Fruit fly (Drosophila melanogaster): ENCODE results near the gene cv-d.
A peak's percentile ranks its signal among the peaks of the same experiment; 100 is the strongest.

cv-d gene

dm6 chr3R:15846234-15846633 is 7.1 kb downstream of the cv-d start, which contains the start of gene CG4546:
Gene CG4546, plus strand, starts transcription at chr3R:15846534.
- no peak for TF ChIP-seq CG9705 (GFP tag; optimal IDR thresholded peaks at IDR 0.05)
- no peak for TF ChIP-seq Myc (optimal IDR thresholded peaks at IDR 0.05)
- no peak for TF ChIP-seq rgr (GFP tag; optimal IDR thresholded peaks at IDR 0.05)
- TF ChIP-seq GATAd (GFP tag; optimal IDR thresholded peaks at IDR 0.05) = no peak
- TF ChIP-seq CG32264 (GFP tag; optimal IDR thresholded peaks at IDR 0.05) = no peak
- TF ChIP-seq foxo (GFP tag; optimal IDR thresholded peaks at IDR 0.05) = no peak
- no peak for TF ChIP-seq Vsx2 (GFP tag; optimal IDR thresholded peaks at IDR 0.05; ENCODE audit: partially characterized antibody)
- TF ChIP-seq h (GFP tag; optimal IDR thresholded peaks at IDR 0.05) = no peak
- no peak for TF ChIP-seq Dif (GFP tag; optimal IDR thresholded peaks at IDR 0.05; ENCODE audit: partially characterized antibody)
- no peak for TF ChIP-seq Abd-B (GFP tag; optimal IDR thresholded peaks at IDR 0.05)
- no peak for TF ChIP-seq psq (GFP tag; optimal IDR thresholded peaks at IDR 0.05)
- TF ChIP-seq CrebA (GFP tag; optimal IDR thresholded peaks at IDR 0.05; ENCODE audit: borderline replicate concordance) = no peak
- TF ChIP-seq Sp1 (GFP tag; optimal IDR thresholded peaks at IDR 0.05) = no peak
- no peak for TF ChIP-seq sage (GFP tag; optimal IDR thresholded peaks at IDR 0.05)
- TF ChIP-seq ey (GFP tag; optimal IDR thresholded peaks at IDR 0.05) = no peak
- no peak for TF ChIP-seq OdsH (GFP tag; optimal IDR thresholded peaks at IDR 0.05)
- no peak for TF ChIP-seq Hr83 (GFP tag; optimal IDR thresholded peaks at IDR 0.05; ENCODE audit: poor library complexity, severe bottlenecking)

dm6 chr3R:15839294-15839693 is 14.1 kb downstream of the cv-d start, which contains the start of gene Pbp45:
Gene Pbp45, minus strand, starts transcription at chr3R:15839515.
- no peak for TF ChIP-seq CG9705 (GFP tag; optimal IDR thresholded peaks at IDR 0.05)
- no peak for TF ChIP-seq dsf (GFP tag; optimal IDR thresholded peaks at IDR 0.05; ENCODE audit: borderline replicate concordance)
- TF ChIP-seq sage (GFP tag; optimal IDR thresholded peaks at IDR 0.05) = no peak
- TF ChIP-seq Abd-B (GFP tag; optimal IDR thresholded peaks at IDR 0.05) = no peak
- TF ChIP-seq Hr83 (GFP tag; optimal IDR thresholded peaks at IDR 0.05; ENCODE audit: poor library complexity, severe bottlenecking) = no peak
- no peak for TF ChIP-seq ey (GFP tag; optimal IDR thresholded peaks at IDR 0.05)
- TF ChIP-seq fru (GFP tag; optimal IDR thresholded peaks at IDR 0.05) = peak; percentile 28
- TF ChIP-seq foxo (GFP tag; optimal IDR thresholded peaks at IDR 0.05) = peak in 1 of 2 experiments; percentile 54

- TF ChIP-seq HLH106 (tag; optimal IDR thresholded peaks at IDR 0.05) = peak; percentile 72
- TF ChIP-seq sv (GFP tag; optimal IDR thresholded peaks at IDR 0.05) = peak; percentile 18
- TF ChIP-seq Dif (GFP tag; optimal IDR thresholded peaks at IDR 0.05; ENCODE audit: partially characterized antibody) = no peak
- no peak for TF ChIP-seq Rel (GFP tag; optimal IDR thresholded peaks at IDR 0.05)
- TF ChIP-seq Rel (tag; optimal IDR thresholded peaks at IDR 0.05) = peak; percentile 97
- no peak for TF ChIP-seq Vsx2 (GFP tag; optimal IDR thresholded peaks at IDR 0.05; ENCODE audit: partially characterized antibody)
- TF ChIP-seq dsf (GFP tag; optimal IDR thresholded peaks at IDR 0.05; ENCODE audit: borderline replicate concordance) = no peak
- TF ChIP-seq OdsH (GFP tag; optimal IDR thresholded peaks at IDR 0.05) = peak; percentile 54
- no peak for TF ChIP-seq tai (GFP tag; optimal IDR thresholded peaks at IDR 0.05)
- no peak for TF ChIP-seq dl (GFP tag; optimal IDR thresholded peaks at IDR 0.05; ENCODE audit: insufficient read depth in 1 of 2, partially characterized antibody in 2 of 2)
- peak; percentile 7 for TF ChIP-seq dmrt93B (GFP tag; optimal IDR thresholded peaks at IDR 0.05)
- peak in 1 of 2 experiments; percentile 61 for TF ChIP-seq foxo (GFP tag; optimal IDR thresholded peaks at IDR 0.05)
- TF ChIP-seq Myc (optimal IDR thresholded peaks at IDR 0.05) = no peak
- peak; percentile 40 for TF ChIP-seq psq (GFP tag; optimal IDR thresholded peaks at IDR 0.05)
- no peak for TF ChIP-seq fru (GFP tag; optimal IDR thresholded peaks at IDR 0.05)
- no peak for TF ChIP-seq Abd-B (GFP tag; optimal IDR thresholded peaks at IDR 0.05)
- TF ChIP-seq Dfd (GFP tag; optimal IDR thresholded peaks at IDR 0.05) = no peak
- peak; percentile 30 for TF ChIP-seq rgr (GFP tag; optimal IDR thresholded peaks at IDR 0.05)
- TF ChIP-seq Sp1 (GFP tag; optimal IDR thresholded peaks at IDR 0.05) = no peak
- TF ChIP-seq CrebA (GFP tag; optimal IDR thresholded peaks at IDR 0.05; ENCODE audit: borderline replicate concordance) = no peak
- no peak for TF ChIP-seq brk (GFP tag; optimal IDR thresholded peaks at IDR 0.05)
Measured at dm6 chr3R:15836864-15837824, 16.2 kb downstream of the cv-d start, which contains the start of the genes ND-23 and spn-E. Gene ND-23, minus strand, starts transcription at chr3R:15837117. Gene spn-E, plus strand, starts transcription at chr3R:15837419.

dm6 chr3R:15834375-15835031 is 18.9 kb downstream of the cv-d start, which contains the start of the genes CG43317 and Arpc3A:
Gene CG43317, minus strand, starts transcription at chr3R:15834425.
Gene Arpc3A, plus strand, starts transcription at chr3R:15834648.
- TF ChIP-seq tai (GFP tag; optimal IDR thresholded peaks at IDR 0.05) (no peak), sage (GFP tag; optimal IDR thresholded peaks at IDR 0.05) (peak; percentile 40)
